Worm (Caenorhabditis elegans): ENCODE measurements around the gene vps-60.

DNA sequence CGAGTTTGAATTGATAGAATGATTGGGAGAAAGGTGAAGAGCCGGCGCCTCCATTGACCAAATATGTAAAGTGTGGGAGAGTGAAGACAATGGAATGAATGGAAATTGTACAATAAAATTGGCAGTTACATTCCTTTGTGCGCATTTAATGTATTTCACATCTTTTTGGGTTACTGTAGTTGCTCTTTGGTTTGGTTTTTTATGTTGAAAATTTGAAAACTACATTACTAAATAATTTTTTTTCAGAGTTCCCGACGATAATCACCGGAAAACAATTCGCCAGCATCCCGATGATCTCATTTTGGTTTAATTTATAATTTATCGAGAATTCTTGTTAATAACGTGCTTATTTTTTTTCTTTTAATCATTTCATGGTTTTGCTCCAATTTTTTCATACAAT, 25.0 kb downstream of the vps-60 start, which contains the start of gene C10B5.1:
- TF ChIP-seq ref-1 (GFP tag; conservative IDR thresholded peaks at IDR 0.05) (no peak), flt-1 (GFP tag; IDR thresholded peaks at IDR 0.05) (no peak), klf-2 (GFP tag; conservative IDR thresholded peaks at IDR 0.05) (no peak), med-1 (GFP tag; optimal IDR thresholded peaks at IDR 0.05; ENCODE audit: insufficient read depth) (no peak), tab-1 (GFP tag; IDR thresholded peaks at IDR 0.05) (no peak), ztf-23 (GFP tag; IDR thresholded peaks at IDR 0.05) (no peak), T22C8.4 (GFP tag; IDR thresholded peaks at IDR 0.05) (no peak), cog-1 (tag; optimal IDR thresholded peaks at IDR 0.05) (no peak), ztf-29 (GFP tag; IDR thresholded peaks at IDR 0.05) (no peak)

Data from whole organism, midembryonic.